Fruit fly (Drosophila melanogaster): ENCODE measurements around the gene CG34043.

Gene CG34043

dm6 chr2L:10299810-10300147 lies 19.1 kb upstream of the CG34043 start, which contains the start of gene CYLD (continued):
- TF ChIP-seq CG10979 (tag; optimal IDR thresholded peaks at IDR 0.05) (peak; percentile 72), CG30403 (GFP tag; optimal IDR thresholded peaks at IDR 0.05) (peak; percentile 80), gcm2 (GFP tag; optimal IDR thresholded peaks at IDR 0.05) (no peak), CG2678 (tag; optimal IDR thresholded peaks at IDR 0.05) (peak; percentile 83), Med (GFP tag) (peak; percentile 83), Eip74EF (GFP tag; optimal IDR thresholded peaks at IDR 0.05) (peak in 1 of 2 experiments; percentile 64), CG15514 (GFP tag; optimal IDR thresholded peaks at IDR 0.05) (peak; percentile 66), CG31441 (GFP tag; IDR thresholded peaks at IDR 0.05) (peak; percentile 76), HLH4C (GFP tag; IDR thresholded peaks at IDR 0.05; ENCODE audit: partially characterized antibody) (no peak; the same call in 1 of the 3 replicates), tll (GFP tag; optimal IDR thresholded peaks at IDR 0.05) (no peak), PHDP (tag; optimal IDR thresholded peaks at IDR 0.05) (peak; percentile 85), D19A (tag; optimal IDR thresholded peaks at IDR 0.05) (peak; percentile 68), HLH3B (GFP tag; IDR thresholded peaks at IDR 0.05) (peak; percentile 44; the same call in 1 of the 2 replicates), D (optimal IDR thresholded peaks at IDR 0.05) (no peak), D (GFP tag; optimal IDR thresholded peaks at IDR 0.05) (peak; percentile 29), CG8478 (optimal IDR thresholded peaks at IDR 0.05) (no peak), CG2712 (tag; optimal IDR thresholded peaks at IDR 0.05) (peak; percentile 85), CG7839 (tag; optimal IDR thresholded peaks at IDR 0.05) (peak; percentile 80), psq (GFP tag; optimal IDR thresholded peaks at IDR 0.05) (no peak), ems (GFP tag; optimal IDR thresholded peaks at IDR 0.05) (no peak), CG2120 (GFP tag; optimal IDR thresholded peaks at IDR 0.05) (peak; percentile 76), Adf1 (GFP tag; IDR thresholded peaks at IDR 0.05) (peak; percentile 40; the same call in 1 of the 2 replicates), disco-r (GFP tag; optimal IDR thresholded peaks at IDR 0.05) (no peak), Ada2b (GFP tag; IDR thresholded peaks at IDR 0.05) (peak; percentile 40; the same call in 1 of the 2 replicates), NK7.1 (GFP tag; optimal IDR thresholded peaks at IDR 0.05) (no peak), Camta (GFP tag; optimal IDR thresholded peaks at IDR 0.05) (peak; percentile 5), CG13775 (GFP tag; optimal IDR thresholded peaks at IDR 0.05) (peak; percentile 63), CG4424 (GFP tag; optimal IDR thresholded peaks at IDR 0.05) (peak; percentile 71), CG6854 (GFP tag; optimal IDR thresholded peaks at IDR 0.05) (peak; percentile 27), H2.0 (GFP tag; IDR thresholded peaks at IDR 0.05) (peak; percentile 66), CG17829 (tag; optimal IDR thresholded peaks at IDR 0.05) (peak; percentile 85), Hr51 (GFP tag; optimal IDR thresholded peaks at IDR 0.05) (peak in 1 of 2 experiments; percentile 81), Spps (tag; optimal IDR thresholded peaks at IDR 0.05) (peak; percentile 72), wek (GFP tag; optimal IDR thresholded peaks at IDR 0.05) (peak; percentile 97), CG2202 (tag; optimal IDR thresholded peaks at IDR 0.05) (peak; percentile 46), CG5953 (GFP tag; IDR thresholded peaks at IDR 0.05) (no peak), nerfin-1 (tag; optimal IDR thresholded peaks at IDR 0.05) (peak; percentile 37), CG8924 (tag; optimal IDR thresholded peaks at IDR 0.05) (peak; percentile 83), CG7357 (GFP tag; IDR thresholded peaks at IDR 0.05) (0 out of 3 replicates have a peak, but pooled peaks have one; percentile 18), sim (GFP tag; IDR thresholded peaks at IDR 0.05) (no peak), Atf3 (GFP tag; optimal IDR thresholded peaks at IDR 0.05) (no peak), CG12219 (GFP tag; optimal IDR thresholded peaks at IDR 0.05) (peak; percentile 47), nerfin-2 (GFP tag; IDR thresholded peaks at IDR 0.05; ENCODE audit: partially characterized antibody) (no peak), Dip3 (GFP tag; optimal IDR thresholded peaks at IDR 0.05) (no peak), ci (GFP tag; IDR thresholded peaks at IDR 0.05) (peak; percentile 83; the same call in 1 of the 3 replicates), Side (GFP tag; optimal IDR thresholded peaks at IDR 0.05) (no peak), E2f1 (GFP tag; IDR thresholded peaks at IDR 0.05) (peak; percentile 51; the same call in 1 of the 2 replicates), sd (tag; optimal IDR thresholded peaks at IDR 0.05) (peak; percentile 65), CG10543 (GFP tag; optimal IDR thresholded peaks at IDR 0.05) (no peak), Xbp1 (GFP tag; optimal IDR thresholded peaks at IDR 0.05) (peak; percentile 77), BEAF-32 (GFP tag; optimal IDR thresholded peaks at IDR 0.05) (peak; percentile 15)
